Fruit fly (Drosophila melanogaster): ENCODE data around the gene GatC.
A peak's percentile ranks its signal among the peaks of the same experiment; 100 is the strongest.

The GatC gene

dm6 chr2L:13878801-13879200 is 45.9 kb upstream of the GatC start (continued):
- TF ChIP-seq lov (optimal IDR thresholded peaks at IDR 0.05) (no peak), lov (GFP tag; IDR thresholded peaks at IDR 0.05) (no peak), fd3F (GFP tag; optimal IDR thresholded peaks at IDR 0.05) (no peak), CG12219 (GFP tag; optimal IDR thresholded peaks at IDR 0.05) (peak; percentile 15), gro (GFP tag; optimal IDR thresholded peaks at IDR 0.05) (peak; percentile 74), lilli (GFP tag; optimal IDR thresholded peaks at IDR 0.05) (no peak), gsb (GFP tag; IDR thresholded peaks at IDR 0.05) (0 out of 2 replicates have a peak, but pooled peaks have one; percentile 45), CG8281 (tag; optimal IDR thresholded peaks at IDR 0.05) (no peak), ato (GFP tag; IDR thresholded peaks at IDR 0.05; ENCODE audit: partially characterized antibody) (peak; percentile 75), Drgx (GFP tag; IDR thresholded peaks at IDR 0.05) (peak; percentile 54; the same call in 1 of the 2 replicates), Fer1 (GFP tag; optimal IDR thresholded peaks at IDR 0.05) (peak; percentile 45), bowl (GFP tag; IDR thresholded peaks at IDR 0.05) (peak; percentile 47; the same call in 1 of the 2 replicates), CG15479 (GFP tag; optimal IDR thresholded peaks at IDR 0.05) (peak; percentile 3), grau (tag; optimal IDR thresholded peaks at IDR 0.05) (peak; percentile 25), CG4854 (GFP tag; optimal IDR thresholded peaks at IDR 0.05) (peak; percentile 52), CG17359 (tag; optimal IDR thresholded peaks at IDR 0.05) (peak; percentile 20), Dll (GFP tag; IDR thresholded peaks at IDR 0.05; ENCODE audit: partially characterized antibody) (no peak), Nf-YB (GFP tag; optimal IDR thresholded peaks at IDR 0.05) (no peak), stwl (tag; optimal IDR thresholded peaks at IDR 0.05) (peak; percentile 4), CG14050 (GFP tag; IDR thresholded peaks at IDR 0.05) (no peak), CG34224 (GFP tag; IDR thresholded peaks at IDR 0.05; ENCODE audit: partially characterized antibody) (peak; percentile 19; the same call in 1 of the 3 replicates), CG34422 (GFP tag; IDR thresholded peaks at IDR 0.05) (peak; percentile 39; the same call in 1 of the 3 replicates), CG17568 (GFP tag; optimal IDR thresholded peaks at IDR 0.05) (no peak), so (GFP tag; IDR thresholded peaks at IDR 0.05) (peak; percentile 48; the same call in 1 of the 3 replicates), sens (GFP tag) (peak; percentile 85), CG7556 (GFP tag; optimal IDR thresholded peaks at IDR 0.05) (no peak), Dref (GFP tag; IDR thresholded peaks at IDR 0.05) (no peak), CG10147 (GFP tag; optimal IDR thresholded peaks at IDR 0.05) (no peak), sqz (GFP tag; optimal IDR thresholded peaks at IDR 0.05) (no peak), Pdp1 (GFP tag; optimal IDR thresholded peaks at IDR 0.05) (peak in 1 of 2 experiments; percentile 40), CG14014 (GFP tag; IDR thresholded peaks at IDR 0.05) (no peak; the same call in 1 of the 2 replicates), CG9215 (GFP tag; IDR thresholded peaks at IDR 0.05) (no peak), Nf-YC (tag; optimal IDR thresholded peaks at IDR 0.05) (peak; percentile 29), prd (optimal IDR thresholded peaks at IDR 0.05) (no peak), prd (GFP tag; IDR thresholded peaks at IDR 0.05) (no peak; the same call in 2 of the 3 replicates), Dek (tag; optimal IDR thresholded peaks at IDR 0.05) (no peak), CG8478 (optimal IDR thresholded peaks at IDR 0.05) (no peak), ash1 (GFP tag; optimal IDR thresholded peaks at IDR 0.05) (peak; percentile 58), CG11695 (GFP tag; IDR thresholded peaks at IDR 0.05) (0 out of 3 replicates have a peak, but pooled peaks have one; percentile 46), en (GFP tag; optimal IDR thresholded peaks at IDR 0.05) (no peak), CG17328 (GFP tag; IDR thresholded peaks at IDR 0.05) (peak; percentile 40; the same call in 1 of the 2 replicates), wek (GFP tag; optimal IDR thresholded peaks at IDR 0.05) (peak; percentile 34), sna (GFP tag; IDR thresholded peaks at IDR 0.05; ENCODE audit: partially characterized antibody) (peak; percentile 23; the same call in 1 of the 2 replicates), B-H2 (GFP tag; optimal IDR thresholded peaks at IDR 0.05) (peak; percentile 25), croc (GFP tag; conservative IDR thresholded peaks at IDR 0.05) (no peak), CrebB (tag; optimal IDR thresholded peaks at IDR 0.05) (peak; percentile 18), CG42726 (GFP tag; IDR thresholded peaks at IDR 0.05; ENCODE audit: partially characterized antibody) (peak; percentile 88), mirr (GFP tag; optimal IDR thresholded peaks at IDR 0.05) (peak; percentile 51), CG15514 (GFP tag; optimal IDR thresholded peaks at IDR 0.05) (peak; percentile 28), PHDP (tag; optimal IDR thresholded peaks at IDR 0.05) (peak; percentile 17)
